Worm (Caenorhabditis elegans) whole organism, dauer: ENCODE measurements around the gene W08F4.13.

Experiments used
- unc-62 ChIP-seq: sonication (generic microtip); optimal IDR thresholded peaks from 2 replicates; lab custom pipeline; 2017; ENCODE audit warnings: missing biosample characterization, missing genetic modification reagents, missing genetic modification characterization

W08F4.13 gene

DNA sequence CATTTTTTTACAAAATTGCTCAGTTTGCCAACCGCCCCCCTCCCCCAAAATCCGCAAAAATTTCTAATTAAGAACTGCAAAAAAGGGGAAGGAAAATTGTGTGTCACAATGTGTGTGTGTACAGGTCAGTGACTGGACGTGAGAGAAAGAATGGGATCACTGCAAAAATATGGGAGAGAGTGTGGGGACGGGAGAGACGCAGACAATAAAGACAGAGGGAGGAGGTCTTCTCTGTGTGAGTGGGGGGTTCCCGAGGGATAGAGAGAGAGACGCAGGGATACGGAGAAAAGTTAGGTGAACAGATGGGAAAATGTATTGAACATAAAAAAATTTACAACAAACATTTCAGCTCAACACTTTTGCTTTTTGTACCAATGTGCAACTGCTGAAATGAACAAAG is 41.3 kb downstream of the W08F4.13 start:
- TF ChIP-seq unc-62 (GFP tag; lab: Kevin White, UChicago), result no peak

DNA sequence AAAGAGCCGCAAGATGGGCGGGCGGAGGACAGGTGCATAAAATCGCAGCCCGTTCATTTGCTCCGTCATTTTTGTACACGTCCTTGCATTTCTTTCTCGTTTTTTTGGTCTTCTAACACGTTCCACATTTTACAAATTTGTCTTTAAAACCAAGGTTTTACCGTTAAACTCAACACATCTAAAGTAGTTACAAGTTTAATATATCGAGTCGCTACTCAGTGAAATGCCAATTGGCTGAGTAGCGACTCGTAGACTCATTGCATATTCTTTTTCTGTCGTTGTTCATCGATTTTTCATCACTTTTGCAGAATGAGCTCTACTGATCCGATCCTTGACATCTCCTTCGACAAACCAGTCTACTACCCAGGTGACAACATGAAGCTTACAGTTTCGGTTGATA is 42.6 kb downstream of the W08F4.13 start, which contains the start of gene arrd-1:
Gene arrd-1, plus strand, starts transcription at position 301 of the 400 bp plus-strand sequence.
- TF ChIP-seq unc-62 (GFP tag; lab: Kevin White, UChicago), result no peak

DNA sequence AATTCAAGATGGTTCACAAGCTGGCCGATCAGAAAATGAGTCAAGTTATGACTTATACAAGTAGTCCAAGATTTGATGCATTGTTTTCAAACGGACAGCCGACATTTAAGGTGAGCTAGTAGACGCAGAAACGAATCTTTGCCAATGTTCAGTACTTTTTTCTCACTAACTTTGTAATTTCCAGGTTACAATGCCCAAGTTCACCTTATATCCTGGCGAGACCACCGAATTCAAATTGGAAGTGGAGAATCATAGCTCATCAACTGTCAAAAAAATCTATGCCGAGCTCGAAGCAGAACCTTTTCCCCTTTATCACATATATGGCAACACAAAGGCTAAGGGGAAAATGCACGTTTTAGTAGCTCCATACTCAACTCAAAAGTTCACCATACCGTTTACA is 43.3 kb downstream of the W08F4.13 start:
- TF ChIP-seq unc-62 (GFP tag; lab: Kevin White, UChicago), result no peak

- TF ChIP-seq unc-62 (GFP tag; lab: Kevin White, UChicago), result no peak
Observed at ce11 chrII:633984-634383, 49.4 kb downstream of the W08F4.13 start, which contains the start of gene T04B8.1. Gene T04B8.1 (plus strand): TSS chrII:634284.
